Worm (Caenorhabditis elegans) whole organism, young adult: Measurements from ENCODE around the gene wrb-1.

Experiments
- C17E4.6 ChIP-seq: fragments of 200-800 bp; sonication (Bioruptor generic); IDR thresholded peaks from 2 replicates; pipeline ENCODE4 v1.3.6; 2022; ENCODE audit warnings: missing genetic modification reagents, missing genetic modification characterization, missing compliant biosample characterization
- D2030.7 ChIP-seq: fragments of 200-800 bp; sonication (Bioruptor generic); IDR thresholded peaks from 2 replicates; pipeline ENCODE4 v1.3.6; 2022; ENCODE audit warnings: missing genetic modification reagents, missing genetic modification characterization, missing compliant biosample characterization
- F57A8.1 ChIP-seq: fragments of 200-800 bp; sonication (Bioruptor generic); optimal IDR thresholded peaks from 2 replicates; lab custom pipeline; 2018; ENCODE audit warnings: mild to moderate bottlenecking, missing genetic modification characterization, moderate library complexity, missing compliant biosample characterization
- F57C9.4 ChIP-seq: sonication (generic microtip); optimal IDR thresholded peaks from 2 replicates; lab custom pipeline; 2017; ENCODE audit warnings: mild to moderate bottlenecking, missing genetic modification characterization, missing compliant biosample characterization
- Y53G8AR.9 ChIP-seq: fragments of 200-800 bp; sonication (Bioruptor generic); conservative IDR thresholded peaks from 2 replicates; pipeline ENCODE4 v1.3.6; 2022; ENCODE audit warnings: missing genetic modification reagents, missing genetic modification characterization, missing compliant biosample characterization
- Y95B8A.8 ChIP-seq: fragments of 200-800 bp; sonication (Bioruptor generic); IDR thresholded peaks from 2 replicates; pipeline ENCODE4 v1.3.6; 2022; ENCODE audit warnings: missing genetic modification reagents, missing genetic modification characterization, missing compliant biosample characterization
- ZK185.1 ChIP-seq: sonication (generic microtip); optimal IDR thresholded peaks from 2 replicates; lab custom pipeline; 2016; ENCODE audit warnings: mild to moderate bottlenecking, missing genetic modification characterization, missing compliant biosample characterization; ENCODE audit not compliant: poor library complexity, severe bottlenecking
- atf-7 ChIP-seq: sonication (generic microtip); optimal IDR thresholded peaks from 2 replicates; lab custom pipeline; 2017; ENCODE audit warnings: mild to moderate bottlenecking, missing genetic modification characterization, missing compliant biosample characterization
- athp-1 ChIP-seq: sonication (generic microtip); optimal IDR thresholded peaks from 2 replicates; lab custom pipeline; 2017; ENCODE audit warnings: mild to moderate bottlenecking, missing genetic modification characterization, missing compliant biosample characterization
- attf-3 ChIP-seq: fragments of 200-800 bp; sonication (Bioruptor generic); conservative IDR thresholded peaks from 2 replicates; pipeline ENCODE4 v1.3.6; 2022; ENCODE audit warnings: missing genetic modification reagents, missing genetic modification characterization, missing compliant biosample characterization
- attf-5 ChIP-seq: fragments of 200-800 bp; sonication (Bioruptor generic); optimal IDR thresholded peaks from 2 replicates; lab custom pipeline; 2018; ENCODE audit warnings: mild to moderate bottlenecking, missing genetic modification characterization, missing compliant biosample characterization
- attf-6 ChIP-seq: fragments of 200-800 bp; sonication (Bioruptor generic); IDR thresholded peaks from 2 replicates; pipeline ENCODE4 v1.3.6; 2022; ENCODE audit warnings: missing genetic modification reagents, missing genetic modification characterization, missing compliant biosample characterization
- bed-1 ChIP-seq: fragments of 200-800 bp; sonication (Bioruptor generic); IDR thresholded peaks from 2 replicates; pipeline ENCODE4 v1.3.6; 2022; ENCODE audit warnings: missing genetic modification reagents, missing genetic modification characterization, missing compliant biosample characterization
- ccch-3 ChIP-seq: fragments of 200-800 bp; sonication (Bioruptor generic); optimal IDR thresholded peaks from 2 replicates; lab custom pipeline; 2018; ENCODE audit warnings: mild to moderate bottlenecking, missing genetic modification characterization, missing compliant biosample characterization
- ceh-100 ChIP-seq: fragments of 200-800 bp; sonication (Bioruptor generic); IDR thresholded peaks from 2 replicates; pipeline ENCODE4 v1.3.6; 2022; ENCODE audit warnings: missing genetic modification reagents, missing genetic modification characterization, missing compliant biosample characterization
- ceh-91 ChIP-seq: fragments of 200-800 bp; sonication (Bioruptor generic); IDR thresholded peaks from 2 replicates; pipeline ENCODE4 v1.3.6; 2022; ENCODE audit warnings: missing genetic modification reagents, missing genetic modification characterization, missing compliant biosample characterization
- egl-44 ChIP-seq: fragments of 200-800 bp; sonication (Bioruptor generic); IDR thresholded peaks from 2 replicates; pipeline ENCODE4 v1.3.6; 2022; ENCODE audit warnings: missing genetic modification reagents, missing genetic modification characterization, missing compliant biosample characterization
- ets-4 ChIP-seq: fragments of 200-800 bp; sonication (Bioruptor generic); optimal IDR thresholded peaks from 2 replicates; lab custom pipeline; 2018; ENCODE audit warnings: mild to moderate bottlenecking, missing genetic modification characterization, missing compliant biosample characterization
- fkh-3 ChIP-seq: sonication (generic microtip); optimal IDR thresholded peaks from 2 replicates; lab custom pipeline; 2016; ENCODE audit warnings: mild to moderate bottlenecking, missing genetic modification characterization, missing compliant biosample characterization
- hlh-12 ChIP-seq: sonication (generic microtip); optimal IDR thresholded peaks from 2 replicates; lab custom pipeline; 2016; ENCODE audit warnings: missing genetic modification characterization, missing compliant biosample characterization
- hrde-1 ChIP-seq: sonication (generic microtip); optimal IDR thresholded peaks from 2 replicates; lab custom pipeline; 2016; ENCODE audit warnings: missing genetic modification characterization, mild to moderate bottlenecking, missing compliant biosample characterization, moderate library complexity, missing genotype, missing genetic modification reagents, borderline replicate concordance
- let-607 ChIP-seq, 2 experiments: fragments of 200-800 bp in 1 of 2; sonication (Bioruptor generic) in 1 of 2; sonication (generic microtip) in 1 of 2; optimal IDR thresholded peaks; 2 replicates each; lab custom pipeline; 2016 to 2018; ENCODE audit warnings: mild to moderate bottlenecking in 2 of 2, missing compliant biosample characterization in 2 of 2, missing genetic modification characterization in 2 of 2, moderate library complexity in 2 of 2, missing genotype in 1 of 2
- lin-26 ChIP-seq: fragments of 200-800 bp; sonication (Bioruptor generic); IDR thresholded peaks from 2 replicates; pipeline ENCODE4 v1.3.6; 2022; ENCODE audit warnings: missing genetic modification reagents, missing genetic modification characterization, missing compliant biosample characterization
- lin-35 ChIP-seq, 3 experiments: fragments of 150-350 bp in 2 of 3; sonication (generic microtip) in 1 of 3; optimal IDR thresholded peaks; 2 replicates each; lab custom pipeline; 2014 to 2018; ENCODE audit warnings: missing biosample characterization in 3 of 3, missing genetic modification characterization in 3 of 3, missing genetic modification reagents in 3 of 3
- lin-54 ChIP-seq: fragments of 200-800 bp; sonication (Bioruptor generic); optimal IDR thresholded peaks from 2 replicates; lab custom pipeline; 2018; ENCODE audit warnings: mild to moderate bottlenecking, missing genetic modification characterization, missing compliant biosample characterization
- lir-1 ChIP-seq: fragments of 200-800 bp; sonication (Bioruptor generic); conservative IDR thresholded peaks from 2 replicates; pipeline ENCODE4 v1.3.6; 2022; ENCODE audit warnings: missing genetic modification reagents, missing genetic modification characterization, missing compliant biosample characterization
- madf-3 ChIP-seq: fragments of 200-800 bp; sonication (Bioruptor generic); IDR thresholded peaks from 2 replicates; pipeline ENCODE4 v1.3.6; 2022; ENCODE audit warnings: missing genetic modification reagents, missing genetic modification characterization, missing compliant biosample characterization
- madf-6 ChIP-seq: fragments of 200-800 bp; sonication (Bioruptor generic); IDR thresholded peaks from 2 replicates; pipeline ENCODE4 v1.3.6; 2022; ENCODE audit warnings: missing genetic modification reagents, missing genetic modification characterization, missing compliant biosample characterization
- mcd-1 ChIP-seq: fragments of 200-800 bp; sonication (Bioruptor generic); IDR thresholded peaks from 2 replicates; pipeline ENCODE4 v1.3.6; 2022; ENCODE audit warnings: missing genetic modification reagents, missing genetic modification characterization, missing compliant biosample characterization
- nfyb-1 ChIP-seq: fragments of 200-800 bp; sonication (Bioruptor generic); IDR thresholded peaks from 2 replicates; pipeline ENCODE4 v1.3.6; 2022; ENCODE audit warnings: missing genetic modification reagents, missing genetic modification characterization, missing compliant biosample characterization
- nhr-90 ChIP-seq: sonication (generic microtip); optimal IDR thresholded peaks from 2 replicates; lab custom pipeline; 2016; ENCODE audit warnings: missing genotype, mild to moderate bottlenecking, missing genetic modification characterization, missing compliant biosample characterization
- pha-4 ChIP-seq: fragments of 150-350 bp; sonication (generic microtip); optimal IDR thresholded peaks from 2 replicates; lab custom pipeline; 2014; ENCODE audit warnings: missing biosample characterization, missing genetic modification reagents, missing genetic modification characterization
- sdz-38 ChIP-seq: sonication (generic microtip); optimal IDR thresholded peaks from 2 replicates; lab custom pipeline; 2016; ENCODE audit warnings: missing genotype, missing genetic modification characterization, missing compliant biosample characterization
- snpc-1.1 ChIP-seq: sonication (generic microtip); optimal IDR thresholded peaks from 2 replicates; lab custom pipeline; 2017; ENCODE audit warnings: missing genetic modification characterization, mild to moderate bottlenecking, missing compliant biosample characterization, antibody characterized with exemption, moderate library complexity, missing genotype, missing genetic modification reagents; ENCODE audit not compliant: insufficient read depth
- snpc-1.3 ChIP-seq: sonication (generic microtip); optimal IDR thresholded peaks from 2 replicates; lab custom pipeline; 2017; ENCODE audit warnings: missing genetic modification characterization, mild to moderate bottlenecking, missing compliant biosample characterization, antibody characterized with exemption, moderate library complexity, missing genotype, missing genetic modification reagents; ENCODE audit not compliant: insufficient read depth
- snpc-4 ChIP-seq, 5 experiments: fragments of 150-350 bp in 1 of 5; sonication (generic microtip) in 4 of 5; optimal IDR thresholded peaks; 2 replicates each; lab custom pipeline; 2014 to 2018; ENCODE audit warnings: missing genetic modification characterization in 5 of 5, missing biosample characterization in 3 of 5, antibody characterized with exemption in 2 of 5, mild to moderate bottlenecking in 2 of 5, missing compliant biosample characterization in 2 of 5, missing genotype in 2 of 5, moderate library complexity in 2 of 5, missing genetic modification reagents in 1 of 5
- somi-1 ChIP-seq: fragments of 200-800 bp; sonication (Bioruptor generic); optimal IDR thresholded peaks from 2 replicates; lab custom pipeline; 2018; ENCODE audit warnings: mild to moderate bottlenecking, missing genetic modification characterization, missing compliant biosample characterization
- sptf-2 ChIP-seq: fragments of 200-800 bp; sonication (Bioruptor generic); optimal IDR thresholded peaks from 2 replicates; lab custom pipeline; 2018; ENCODE audit warnings: mild to moderate bottlenecking, missing genetic modification characterization, missing compliant biosample characterization
- tbp1 ChIP-seq: fragments of 200-800 bp; sonication (Bioruptor generic); optimal IDR thresholded peaks from 2 replicates; lab custom pipeline; 2018; ENCODE audit warnings: mild to moderate bottlenecking, missing genetic modification characterization, missing compliant biosample characterization
- tlf-1 ChIP-seq: fragments of 200-800 bp; sonication (Bioruptor generic); optimal IDR thresholded peaks from 2 replicates; lab custom pipeline; 2018; ENCODE audit warnings: mild to moderate bottlenecking, missing genetic modification characterization, missing compliant biosample characterization
- unc-130 ChIP-seq: sonication (generic microtip); optimal IDR thresholded peaks from 2 replicates; lab custom pipeline; 2016; ENCODE audit warnings: missing genetic modification reagents, missing genetic modification characterization, missing compliant biosample characterization
- xnd-1 ChIP-seq: sonication (generic microtip); optimal IDR thresholded peaks from 2 replicates; lab custom pipeline; 2016; ENCODE audit warnings: missing genotype, missing genetic modification reagents, missing genetic modification characterization, missing compliant biosample characterization
- zfh-2 ChIP-seq: fragments of 200-800 bp; sonication (Bioruptor generic); conservative IDR thresholded peaks from 2 replicates; pipeline ENCODE4 v1.3.6; 2022; ENCODE audit warnings: missing genetic modification reagents, missing genetic modification characterization, missing compliant biosample characterization
- ztf-28 ChIP-seq: fragments of 200-800 bp; sonication (Bioruptor generic); IDR thresholded peaks from 2 replicates; pipeline ENCODE4 v1.3.6; 2022; ENCODE audit warnings: missing genetic modification reagents, missing genetic modification characterization, missing compliant biosample characterization

The wrb-1 gene

ce11 chrV:1157443-1157842 lies 38.4 kb upstream of the wrb-1 start (continued):
- no peak for TF ChIP-seq sdz-38 (tag; lab: Kevin White, UChicago)
- peak; percentile 0 for TF ChIP-seq xnd-1 (tag; lab: Kevin White, UChicago)
- TF ChIP-seq Y53G8AR.9 (GFP tag; lab: Robert Waterston, UW) = peak; percentile 43; the same call in 1 of the 2 replicates
- TF ChIP-seq lin-26 = peak; percentile 26; the same call in 1 of the 2 replicates
- TF ChIP-seq snpc-1.1 (tag; lab: Kevin White, UChicago) = no peak
- TF ChIP-seq sptf-2 (GFP tag; lab: Kevin White, UChicago) = no peak
- no peak for TF ChIP-seq nfyb-1 (GFP tag; lab: Robert Waterston, UW)
- no peak for TF ChIP-seq attf-3
- peak; percentile 34 for TF ChIP-seq atf-7 (tag; lab: Kevin White, UChicago)
- TF ChIP-seq tlf-1 (GFP tag; lab: Kevin White, UChicago) = no peak
- TF ChIP-seq F57C9.4 (tag; lab: Kevin White, UChicago) = no peak
- TF ChIP-seq attf-6 (GFP tag; lab: Robert Waterston, UW) = peak; percentile 20; the same call in 1 of the 2 replicates
- 0 out of 2 replicates have a peak, but pooled peaks have one; percentile 15 for TF ChIP-seq mcd-1 (GFP tag; lab: Robert Waterston, UW)
- TF ChIP-seq unc-130 (GFP tag; lab: Kevin White, UChicago) = no peak
- no peak for TF ChIP-seq F57A8.1 (GFP tag; lab: Kevin White, UChicago)
- TF ChIP-seq attf-5 = peak; percentile 6
- TF ChIP-seq ceh-100 (GFP tag; lab: Robert Waterston, UW) = 0 out of 2 replicates have a peak, but pooled peaks have one; percentile 11
- TF ChIP-seq ets-4 (GFP tag; lab: Kevin White, UChicago) = no peak
- TF ChIP-seq, all 124 proteins: peak for 14

ce11 chrV:1158247-1158646 lies 37.6 kb upstream of the wrb-1 start:
- TF ChIP-seq let-607 (tag; optimal IDR thresholded peaks at IDR 0.05; lab: Kevin White, UChicago) = no peak
- peak; percentile 57; the same call in 1 of the 2 replicates for TF ChIP-seq ceh-91 (GFP tag; lab: Robert Waterston, UW)
- peak; percentile 69 for TF ChIP-seq F57C9.4 (tag; lab: Kevin White, UChicago)
- TF ChIP-seq hrde-1 (tag; lab: Kevin White, UChicago) = no peak
- TF ChIP-seq tbp1 (GFP tag; lab: Kevin White, UChicago) = no peak
- TF ChIP-seq tlf-1 (GFP tag; lab: Kevin White, UChicago) = peak; percentile 62
- TF ChIP-seq madf-6 = no peak; the same call in none of the 2 replicates
- no peak for TF ChIP-seq Y95B8A.8 (GFP tag; lab: Robert Waterston, UW)
- TF ChIP-seq lin-35 (GFP tag; optimal IDR thresholded peaks at IDR 0.05; lab: Kevin White, UChicago) = no peak
- no peak for TF ChIP-seq lin-54 (GFP tag; lab: Kevin White, UChicago)
- TF ChIP-seq snpc-4 (GFP tag; optimal IDR thresholded peaks at IDR 0.05; lab: Kevin White, UChicago) = no peak
- no peak for TF ChIP-seq snpc-4 (tag; optimal IDR thresholded peaks at IDR 0.05; lab: Kevin White, UChicago)
- no peak for TF ChIP-seq nhr-90 (tag; lab: Kevin White, UChicago)
- TF ChIP-seq bed-1 (GFP tag; lab: Robert Waterston, UW) = no peak
- TF ChIP-seq pha-4 (tag; lab: Kevin White, UChicago) = no peak
- no peak for TF ChIP-seq ccch-3 (GFP tag; lab: Kevin White, UChicago)
- TF ChIP-seq ztf-28 (GFP tag; lab: Robert Waterston, UW) = 0 out of 2 replicates have a peak, but pooled peaks have one; percentile 36
- TF ChIP-seq hlh-12 (tag; lab: Kevin White, UChicago) = no peak
- peak; percentile 53 for TF ChIP-seq C17E4.6 (GFP tag; lab: Robert Waterston, UW)
- no peak for TF ChIP-seq somi-1 (GFP tag; lab: Kevin White, UChicago)
- TF ChIP-seq athp-1 = peak; percentile 41
- no peak for TF ChIP-seq ZK185.1
- TF ChIP-seq lir-1 (GFP tag; lab: Robert Waterston, UW) = no peak
- no peak for TF ChIP-seq zfh-2
- TF ChIP-seq mcd-1 (GFP tag; lab: Robert Waterston, UW) = 0 out of 2 replicates have a peak, but pooled peaks have one; percentile 22
- TF ChIP-seq nfyb-1 (GFP tag; lab: Robert Waterston, UW) = peak; percentile 86
- no peak for TF ChIP-seq egl-44
- TF ChIP-seq madf-3 (GFP tag; lab: Robert Waterston, UW) = no peak
- peak; percentile 37; the same call in 1 of the 2 replicates for TF ChIP-seq D2030.7
- no peak for TF ChIP-seq fkh-3 (tag; lab: Kevin White, UChicago)
- no peak for TF ChIP-seq sdz-38 (tag; lab: Kevin White, UChicago)
- TF ChIP-seq ceh-100 (GFP tag; lab: Robert Waterston, UW) = no peak
- no peak for TF ChIP-seq snpc-1.3 (tag; lab: Kevin White, UChicago)
- no peak for TF ChIP-seq atf-7 (tag; lab: Kevin White, UChicago)
